Fruit fly (Drosophila melanogaster): Measurements from ENCODE around the gene CG42798.

Gene CG42798

dm6 chr3R:17401289-17401752, 5.2 kb upstream of the CG42798 start (continued):
- TF ChIP-seq salr (GFP tag; optimal IDR thresholded peaks at IDR 0.05) (no peak), CG8119 (GFP tag; IDR thresholded peaks at IDR 0.05) (no peak), CG31627 (GFP tag; optimal IDR thresholded peaks at IDR 0.05) (peak; percentile 46), Sox15 (GFP tag; optimal IDR thresholded peaks at IDR 0.05) (no peak), CG6808 (GFP tag; optimal IDR thresholded peaks at IDR 0.05) (no peak), CG3032 (tag; optimal IDR thresholded peaks at IDR 0.05) (peak; percentile 24), dac (GFP tag; optimal IDR thresholded peaks at IDR 0.05) (no peak), Blimp-1 (GFP tag; optimal IDR thresholded peaks at IDR 0.05) (no peak), Sox102F (GFP tag; optimal IDR thresholded peaks at IDR 0.05) (peak; percentile 14), CG34406 (GFP tag; optimal IDR thresholded peaks at IDR 0.05) (no peak), CG6792 (GFP tag; optimal IDR thresholded peaks at IDR 0.05) (no peak)

dm6 chr3R:17402434-17402833, 4.0 kb upstream of the CG42798 start, which contains the start of gene Sur-8:
TSS of gene Sur-8 (minus strand) at chr3R:17402515.
- no peak for TF ChIP-seq salr (GFP tag; optimal IDR thresholded peaks at IDR 0.05)
- TF ChIP-seq pdm3 (GFP tag; optimal IDR thresholded peaks at IDR 0.05): peak; percentile 65
- TF ChIP-seq eg (GFP tag; IDR thresholded peaks at IDR 0.05): no peak; the same call in 2 of the 3 replicates
- no peak for TF ChIP-seq Ets96B (tag; optimal IDR thresholded peaks at IDR 0.05)
- TF ChIP-seq esn (GFP tag; optimal IDR thresholded peaks at IDR 0.05): peak; percentile 62
- peak; percentile 58 for TF ChIP-seq CG31627 (GFP tag; optimal IDR thresholded peaks at IDR 0.05)
- no peak for TF ChIP-seq Eip93F (GFP tag; optimal IDR thresholded peaks at IDR 0.05)
- peak; percentile 30 for TF ChIP-seq Eip75B (GFP tag; optimal IDR thresholded peaks at IDR 0.05)
- TF ChIP-seq dac (GFP tag; optimal IDR thresholded peaks at IDR 0.05): peak; percentile 27
- TF ChIP-seq topi (GFP tag; optimal IDR thresholded peaks at IDR 0.05): peak; percentile 32
- TF ChIP-seq cyc (GFP tag; optimal IDR thresholded peaks at IDR 0.05): peak; percentile 63
- no peak for TF ChIP-seq Hr38 (GFP tag; optimal IDR thresholded peaks at IDR 0.05)
- no peak for TF ChIP-seq CG8119 (GFP tag; IDR thresholded peaks at IDR 0.05)
- TF ChIP-seq fkh (GFP tag; optimal IDR thresholded peaks at IDR 0.05): peak; percentile 1
- TF ChIP-seq CG3032 (tag; optimal IDR thresholded peaks at IDR 0.05): no peak
- no peak for TF ChIP-seq CG11294 (GFP tag; IDR thresholded peaks at IDR 0.05)
- no peak for TF ChIP-seq Gug (GFP tag; IDR thresholded peaks at IDR 0.05)
- TF ChIP-seq fd85E (GFP tag; optimal IDR thresholded peaks at IDR 0.05): no peak
- TF ChIP-seq Hr4 (GFP tag; optimal IDR thresholded peaks at IDR 0.05): peak; percentile 31
- TF ChIP-seq Sox15 (GFP tag; optimal IDR thresholded peaks at IDR 0.05): no peak
- peak; percentile 35 for TF ChIP-seq vri (GFP tag; optimal IDR thresholded peaks at IDR 0.05)
- TF ChIP-seq CG9139 (GFP tag; optimal IDR thresholded peaks at IDR 0.05): peak; percentile 9
- peak; percentile 52 for TF ChIP-seq Sox14 (GFP tag; optimal IDR thresholded peaks at IDR 0.05)
- peak; percentile 4 for TF ChIP-seq Ets21C (GFP tag; optimal IDR thresholded peaks at IDR 0.05)
- TF ChIP-seq OdsH (GFP tag; optimal IDR thresholded peaks at IDR 0.05): peak; percentile 51
- no peak for TF ChIP-seq CG6854 (GFP tag; optimal IDR thresholded peaks at IDR 0.05)
- TF ChIP-seq CG8632 (GFP tag; optimal IDR thresholded peaks at IDR 0.05): no peak
- TF ChIP-seq Sox102F (GFP tag; optimal IDR thresholded peaks at IDR 0.05): peak; percentile 1
- TF ChIP-seq Met (GFP tag; optimal IDR thresholded peaks at IDR 0.05): peak; percentile 54
- no peak for TF ChIP-seq CG1621 (tag; optimal IDR thresholded peaks at IDR 0.05)
- no peak for TF ChIP-seq CG11902 (GFP tag; optimal IDR thresholded peaks at IDR 0.05)
- peak; percentile 33 for TF ChIP-seq acj6 (GFP tag; optimal IDR thresholded peaks at IDR 0.05)
- no peak for TF ChIP-seq CG6808 (GFP tag; optimal IDR thresholded peaks at IDR 0.05)
- no peak for TF ChIP-seq Lpt (GFP tag; optimal IDR thresholded peaks at IDR 0.05)
- peak; percentile 69 for TF ChIP-seq CG3919 (GFP tag; optimal IDR thresholded peaks at IDR 0.05)
- peak; percentile 7 for TF ChIP-seq CG10631 (GFP tag; optimal IDR thresholded peaks at IDR 0.05)
- no peak for TF ChIP-seq dsx (GFP tag; optimal IDR thresholded peaks at IDR 0.05; ENCODE audit: poor library complexity, severe bottlenecking)
- peak; percentile 23 for TF ChIP-seq CG6792 (GFP tag; optimal IDR thresholded peaks at IDR 0.05)
- TF ChIP-seq achi (GFP tag; optimal IDR thresholded peaks at IDR 0.05): no peak
- no peak for TF ChIP-seq CG6276 (GFP tag; optimal IDR thresholded peaks at IDR 0.05)
- TF ChIP-seq CG16779 (tag; optimal IDR thresholded peaks at IDR 0.05): no peak
- TF ChIP-seq net (GFP tag; optimal IDR thresholded peaks at IDR 0.05): peak; percentile 49
- TF ChIP-seq spab (GFP tag; optimal IDR thresholded peaks at IDR 0.05): no peak
- peak; percentile 15 for TF ChIP-seq CG11762 (GFP tag; optimal IDR thresholded peaks at IDR 0.05; ENCODE audit: insufficient read depth)
- peak; percentile 30 for TF ChIP-seq Smox (GFP tag; optimal IDR thresholded peaks at IDR 0.05)
- no peak for TF ChIP-seq CG6163 (GFP tag; IDR thresholded peaks at IDR 0.05)
- no peak for TF ChIP-seq CG15336 (GFP tag; IDR thresholded peaks at IDR 0.05)
